Fruit fly (Drosophila melanogaster) whole organism, prepupa: ENCODE data around the gene CG8142.

Experiments used
- Blimp-1 ChIP-seq: fragments of 200-800 bp; sonication (Bioruptor generic); optimal IDR thresholded peaks from 3 replicates; lab custom pipeline; 2017; ENCODE audit warnings: missing biosample characterization, missing genetic modification characterization, mild to moderate bottlenecking, moderate library complexity, missing genetic modification reagents
- CG10631 ChIP-seq: fragments of 200-800 bp; sonication (Bioruptor generic); optimal IDR thresholded peaks from 2 replicates; lab custom pipeline; 2016; ENCODE audit warnings: missing biosample characterization, missing genetic modification characterization
- CG10669 ChIP-seq: fragments of 200-800 bp; sonication (Bioruptor generic); optimal IDR thresholded peaks from 3 replicates; lab custom pipeline; 2018; ENCODE audit warnings: missing biosample characterization, mild to moderate bottlenecking, missing genetic modification characterization, moderate library complexity
- CG11294 ChIP-seq: fragments of 200-800 bp; sonication (Bioruptor generic); IDR thresholded peaks from 2 replicates; pipeline ENCODE4 v1.3.6; 2022; ENCODE audit warnings: missing biosample characterization, missing genetic modification characterization
- CG11762 ChIP-seq: fragments of 200-800 bp; sonication (Bioruptor generic); optimal IDR thresholded peaks from 3 replicates; lab custom pipeline; 2016; ENCODE audit warnings: missing biosample characterization, missing genetic modification characterization; ENCODE audit not compliant: insufficient read depth
- CG11902 ChIP-seq: fragments of 200-800 bp; sonication (Bioruptor generic); optimal IDR thresholded peaks from 3 replicates; lab custom pipeline; 2016; ENCODE audit warnings: missing biosample characterization, missing genetic modification characterization
- CG15336 ChIP-seq: fragments of 200-800 bp; sonication (Bioruptor generic); IDR thresholded peaks from 2 replicates; pipeline ENCODE4 v1.3.6; 2022; ENCODE audit warnings: missing biosample characterization, missing genetic modification characterization
- CG16779 ChIP-seq: fragments of 200-800 bp; sonication (Bioruptor generic); optimal IDR thresholded peaks from 3 replicates; lab custom pipeline; 2017; ENCODE audit warnings: missing biosample characterization, mild to moderate bottlenecking, missing genetic modification characterization
- CG3032 ChIP-seq: fragments of 200-800 bp; optimal IDR thresholded peaks from 2 replicates; lab custom pipeline; 2019; ENCODE audit warnings: missing biosample characterization, mild to moderate bottlenecking, missing genetic modification characterization, moderate library complexity
- CG6163 ChIP-seq: fragments of 200-800 bp; sonication (Bioruptor generic); IDR thresholded peaks from 3 replicates; pipeline ENCODE4 v1.3.6; 2022; ENCODE audit warnings: missing biosample characterization, missing genetic modification characterization
- CG6792 ChIP-seq: fragments of 200-800 bp; sonication (Bioruptor generic); optimal IDR thresholded peaks from 3 replicates; lab custom pipeline; 2016; ENCODE audit warnings: missing biosample characterization, missing genetic modification characterization
- CG6808 ChIP-seq: fragments of 200-800 bp; sonication (Bioruptor generic); optimal IDR thresholded peaks from 3 replicates; lab custom pipeline; 2017; ENCODE audit warnings: missing biosample characterization, missing genetic modification characterization, mild to moderate bottlenecking, moderate library complexity, missing genetic modification reagents
- CG6854 ChIP-seq: fragments of 200-800 bp; sonication (Bioruptor generic); optimal IDR thresholded peaks from 2 replicates; lab custom pipeline; 2017; ENCODE audit warnings: missing biosample characterization, mild to moderate bottlenecking, missing genetic modification characterization
- CG7368 ChIP-seq: fragments of 200-800 bp; sonication (Bioruptor generic); optimal IDR thresholded peaks from 3 replicates; lab custom pipeline; 2016; ENCODE audit warnings: missing biosample characterization, missing genetic modification characterization
- CG8119 ChIP-seq: fragments of 200-800 bp; sonication (Bioruptor generic); IDR thresholded peaks from 3 replicates; pipeline ENCODE4 v1.3.6; 2022; ENCODE audit warnings: missing biosample characterization, missing genetic modification characterization
- CG8632 ChIP-seq: fragments of 200-800 bp; sonication (Bioruptor generic); optimal IDR thresholded peaks from 3 replicates; lab custom pipeline; 2016; ENCODE audit warnings: missing biosample characterization, missing genetic modification characterization
- CG9139 ChIP-seq: fragments of 200-800 bp; sonication (Bioruptor generic); optimal IDR thresholded peaks from 3 replicates; lab custom pipeline; 2017; ENCODE audit warnings: missing biosample characterization, mild to moderate bottlenecking, missing genetic modification characterization
- Eip75B ChIP-seq: fragments of 200-800 bp; sonication (Bioruptor generic); optimal IDR thresholded peaks from 3 replicates; lab custom pipeline; 2016; ENCODE audit warnings: missing biosample characterization, missing genetic modification characterization
- Eip78C ChIP-seq: fragments of 200-800 bp; sonication (Bioruptor generic); peaks from one replicate; lab custom pipeline; 2016; ENCODE audit warnings: missing biosample characterization, missing genetic modification characterization
- Eip93F ChIP-seq: fragments of 200-800 bp; sonication (Bioruptor generic); optimal IDR thresholded peaks from 2 replicates; lab custom pipeline; 2016; ENCODE audit warnings: missing biosample characterization, mild to moderate bottlenecking, missing genetic modification characterization
- Ets21C ChIP-seq: fragments of 200-800 bp; sonication (Bioruptor generic); optimal IDR thresholded peaks from 3 replicates; lab custom pipeline; 2016; ENCODE audit warnings: missing biosample characterization, missing genetic modification characterization
- Ets96B ChIP-seq: fragments of 200-800 bp; optimal IDR thresholded peaks from 2 replicates; lab custom pipeline; 2019; ENCODE audit warnings: missing biosample characterization, mild to moderate bottlenecking, missing genetic modification characterization, moderate library complexity
- Hr39 ChIP-seq: fragments of 200-800 bp; sonication (Bioruptor generic); optimal IDR thresholded peaks from 2 replicates; lab custom pipeline; 2016; ENCODE audit warnings: missing biosample characterization, missing genetic modification characterization
- Lpt ChIP-seq: fragments of 200-800 bp; sonication (Bioruptor generic); optimal IDR thresholded peaks from 3 replicates; lab custom pipeline; 2016; ENCODE audit warnings: missing biosample characterization, missing genetic modification characterization
- Met ChIP-seq: fragments of 200-800 bp; sonication (Bioruptor generic); optimal IDR thresholded peaks from 3 replicates; lab custom pipeline; 2016; ENCODE audit warnings: missing biosample characterization, missing genetic modification characterization
- Sox14 ChIP-seq: fragments of 200-800 bp; sonication (Bioruptor generic); optimal IDR thresholded peaks from 3 replicates; lab custom pipeline; 2016; ENCODE audit warnings: missing biosample characterization, missing genetic modification characterization
- cyc ChIP-seq: fragments of 200-800 bp; sonication (Bioruptor generic); optimal IDR thresholded peaks from 3 replicates; lab custom pipeline; 2016; ENCODE audit warnings: missing biosample characterization, missing genetic modification characterization
- dac ChIP-seq: fragments of 200-800 bp; sonication (Bioruptor generic); optimal IDR thresholded peaks from 2 replicates; lab custom pipeline; 2017; ENCODE audit warnings: missing biosample characterization, mild to moderate bottlenecking, missing genetic modification characterization
- dsx ChIP-seq: fragments of 200-800 bp; optimal IDR thresholded peaks from 3 replicates; lab custom pipeline; 2019; ENCODE audit warnings: missing biosample characterization, mild to moderate bottlenecking, missing genetic modification characterization, moderate library complexity; ENCODE audit not compliant: poor library complexity, severe bottlenecking
- eg ChIP-seq: fragments of 200-800 bp; sonication (Bioruptor generic); IDR thresholded peaks from 3 replicates; pipeline ENCODE4 v1.3.6; 2022; ENCODE audit warnings: missing biosample characterization, missing genetic modification characterization
- fkh ChIP-seq: fragments of 200-800 bp; sonication (Bioruptor generic); optimal IDR thresholded peaks from 3 replicates; lab custom pipeline; 2017; ENCODE audit warnings: missing biosample characterization, mild to moderate bottlenecking, missing genetic modification characterization, moderate library complexity
- net ChIP-seq: fragments of 200-800 bp; sonication (Bioruptor generic); optimal IDR thresholded peaks from 3 replicates; lab custom pipeline; 2016; ENCODE audit warnings: missing biosample characterization, missing genetic modification characterization
- pdm3 ChIP-seq: fragments of 200-800 bp; sonication (Bioruptor generic); optimal IDR thresholded peaks from 3 replicates; lab custom pipeline; 2016; ENCODE audit warnings: missing biosample characterization, missing genetic modification characterization
- salr ChIP-seq, 2 experiments: fragments of 200-800 bp; sonication (Bioruptor generic); optimal IDR thresholded peaks; 3 replicates each; lab custom pipeline; 2016 to 2018; ENCODE audit warnings: missing biosample characterization in 2 of 2, missing genetic modification characterization in 2 of 2, mild to moderate bottlenecking in 1 of 2
- spab ChIP-seq: fragments of 200-800 bp; sonication (Bioruptor generic); optimal IDR thresholded peaks from 2 replicates; lab custom pipeline; 2017; ENCODE audit warnings: missing biosample characterization, mild to moderate bottlenecking, missing genetic modification characterization, missing genetic modification reagents
- ss ChIP-seq, 2 experiments: fragments of 200-800 bp; sonication (Bioruptor generic); optimal IDR thresholded peaks; 2 replicates in 1 of 2; 3 replicates in 1 of 2; lab custom pipeline; 2017 to 2018; ENCODE audit warnings: mild to moderate bottlenecking in 2 of 2, missing biosample characterization in 2 of 2, missing genetic modification characterization in 2 of 2, moderate library complexity in 1 of 2
- svp ChIP-seq: fragments of 200-800 bp; sonication (Bioruptor generic); peaks from one replicate; lab custom pipeline; 2016; ENCODE audit warnings: missing biosample characterization, missing genetic modification characterization
- vri ChIP-seq: fragments of 200-800 bp; sonication (Bioruptor generic); optimal IDR thresholded peaks from 3 replicates; lab custom pipeline; 2016; ENCODE audit warnings: missing biosample characterization, mild to moderate bottlenecking, missing genetic modification characterization

The CG8142 gene

DNA sequence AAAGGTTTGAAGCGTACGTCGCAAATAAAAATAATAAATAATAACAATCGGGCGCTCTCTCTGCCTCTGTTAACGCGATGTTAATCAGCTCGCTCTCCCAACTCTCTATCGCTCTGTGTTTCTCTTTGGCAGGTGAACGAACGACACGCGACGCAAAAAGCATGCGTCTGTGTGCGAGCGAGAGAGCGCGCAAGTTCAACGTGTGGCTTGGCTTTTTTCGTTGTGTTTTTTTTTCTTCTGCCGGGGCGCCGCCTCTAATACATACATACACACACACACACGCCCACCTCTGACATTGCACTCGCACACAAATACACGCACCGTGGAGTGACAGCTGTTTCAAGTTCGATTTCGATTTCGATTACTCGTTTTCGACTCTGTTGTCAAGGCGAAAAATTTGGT lies 34.1 kb upstream of the CG8142 start (continued):
- TF ChIP-seq ss (GFP tag; optimal IDR thresholded peaks at IDR 0.05; lab: Kevin White, UChicago), result peak; percentile 68
- peak; percentile 82 for TF ChIP-seq CG6163
- TF ChIP-seq vri (GFP tag; lab: Kevin White, UChicago), result peak; percentile 17
- no peak for TF ChIP-seq CG10669 (GFP tag; lab: Kevin White, UChicago)
- TF ChIP-seq Sox14 (GFP tag; lab: Kevin White, UChicago), result no peak
- TF ChIP-seq dsx (GFP tag; lab: Kevin White, UChicago), result no peak
- TF ChIP-seq CG8119 (GFP tag; lab: Robert Waterston, UW), result peak; percentile 45; the same call in 2 of the 3 replicates
- TF ChIP-seq Eip93F (GFP tag; lab: Kevin White, UChicago), result peak; percentile 29
- no peak for TF ChIP-seq fkh (GFP tag; lab: Kevin White, UChicago)
- TF ChIP-seq cyc, result no peak
- TF ChIP-seq CG7368 (GFP tag; lab: Kevin White, UChicago), result no peak
- no peak for TF ChIP-seq CG10631 (GFP tag; lab: Kevin White, UChicago)
- no peak for TF ChIP-seq pdm3
- TF ChIP-seq CG3032 (tag; lab: Kevin White, UChicago), result no peak
- peak; percentile 69 for TF ChIP-seq CG9139 (GFP tag; lab: Kevin White, UChicago)
- no peak for TF ChIP-seq Hr39 (GFP tag; lab: Kevin White, UChicago)
- no peak for TF ChIP-seq net (GFP tag; lab: Kevin White, UChicago)
- TF ChIP-seq CG6854 (GFP tag; lab: Kevin White, UChicago), result peak; percentile 42
- peak; percentile 55; the same call in 1 of the 2 replicates for TF ChIP-seq CG15336
- no peak for TF ChIP-seq dac (GFP tag; lab: Kevin White, UChicago)
- TF ChIP-seq CG16779, result peak; percentile 25
- TF ChIP-seq CG8632 (GFP tag; lab: Kevin White, UChicago), result no peak
- TF ChIP-seq Ets96B, result no peak
- no peak for TF ChIP-seq Lpt (GFP tag; lab: Kevin White, UChicago)
- TF ChIP-seq Eip75B (GFP tag; lab: Kevin White, UChicago), result no peak

DNA sequence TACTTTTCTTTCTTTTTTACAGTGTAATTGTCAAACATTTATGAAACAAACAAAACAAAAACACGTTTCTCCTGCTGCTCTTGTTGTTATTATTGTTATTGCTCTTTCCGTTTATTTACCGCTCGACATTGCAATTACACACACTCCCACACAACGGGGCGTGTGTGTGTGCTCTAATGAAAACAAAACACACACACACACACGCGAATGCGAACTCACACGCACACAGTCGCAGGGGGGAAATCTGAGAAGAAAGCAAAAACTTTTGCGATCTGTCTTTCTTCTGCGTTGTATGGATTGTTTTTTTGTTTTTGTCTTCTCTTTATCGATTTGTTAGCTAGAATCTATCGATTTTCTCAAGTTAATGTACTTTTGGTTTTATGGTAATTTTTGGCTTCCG lies 33.5 kb upstream of the CG8142 start:
- TF ChIP-seq Sox14 (GFP tag; lab: Kevin White, UChicago), result peak; percentile 26
- TF ChIP-seq spab, result no peak
- TF ChIP-seq eg (GFP tag; lab: Robert Waterston, UW), result 0 out of 3 replicates have a peak, but pooled peaks have one; percentile 31
- TF ChIP-seq CG6792 (GFP tag; lab: Kevin White, UChicago), result peak; percentile 19
- TF ChIP-seq dsx (GFP tag; lab: Kevin White, UChicago), result no peak
- TF ChIP-seq CG9139 (GFP tag; lab: Kevin White, UChicago), result no peak
- TF ChIP-seq CG6163, result 0 out of 3 replicates have a peak, but pooled peaks have one; percentile 14
- TF ChIP-seq, all 60 proteins: peak for 4

dm6 chrX:17876518-17876917 lies 32.0 kb upstream of the CG8142 start:
- TF ChIP-seq Ets21C (no peak), salr (GFP tag; optimal IDR thresholded peaks at IDR 0.05; lab: Kevin White, UChicago) (no peak), ss (GFP tag; optimal IDR thresholded peaks at IDR 0.05; lab: Kevin White, UChicago) (peak in 1 of 2 experiments; percentile 4), CG11902 (GFP tag; lab: Kevin White, UChicago) (no peak), Met (GFP tag; lab: Kevin White, UChicago) (no peak), CG3032 (tag; lab: Kevin White, UChicago) (no peak), CG8632 (GFP tag; lab: Kevin White, UChicago) (no peak), CG11762 (GFP tag; lab: Kevin White, UChicago) (no peak), CG7368 (GFP tag; lab: Kevin White, UChicago) (no peak), CG9139 (GFP tag; lab: Kevin White, UChicago) (no peak), dsx (GFP tag; lab: Kevin White, UChicago) (peak; percentile 73), fkh (GFP tag; lab: Kevin White, UChicago) (peak; percentile 15), CG6808 (GFP tag; lab: Kevin White, UChicago) (no peak), svp (peak; percentile 30), CG11294 (GFP tag; lab: Robert Waterston, UW) (no peak), Blimp-1 (no peak), Eip78C (GFP tag; lab: Kevin White, UChicago) (peak; percentile 7), dac (GFP tag; lab: Kevin White, UChicago) (no peak)
